Fruit fly (Drosophila melanogaster): ENCODE measurements around the gene dgt6.

Gene dgt6

dm6 chr3R:29095525-29095924 is 35.2 kb downstream of the dgt6 start:
- TF ChIP-seq EcR (GFP tag; optimal IDR thresholded peaks at IDR 0.05) (no peak), psq (optimal IDR thresholded peaks at IDR 0.05) (no peak), Dll (optimal IDR thresholded peaks at IDR 0.05) (peak; percentile 77), pan (optimal IDR thresholded peaks at IDR 0.05) (no peak), CG8478 (optimal IDR thresholded peaks at IDR 0.05) (no peak), usp (GFP tag; optimal IDR thresholded peaks at IDR 0.05) (no peak)

dm6 chr3R:29094152-29094551 is 36.6 kb downstream of the dgt6 start:
- TF ChIP-seq pan (optimal IDR thresholded peaks at IDR 0.05) (no peak), psq (optimal IDR thresholded peaks at IDR 0.05) (no peak), EcR (GFP tag; optimal IDR thresholded peaks at IDR 0.05) (no peak), usp (GFP tag; optimal IDR thresholded peaks at IDR 0.05) (no peak), CG8478 (optimal IDR thresholded peaks at IDR 0.05) (no peak), Dll (optimal IDR thresholded peaks at IDR 0.05) (no peak)

dm6 chr3R:29091609-29092008 is 39.2 kb downstream of the dgt6 start:
- TF ChIP-seq usp (GFP tag; optimal IDR thresholded peaks at IDR 0.05), result no peak
- no peak for TF ChIP-seq CG8478 (optimal IDR thresholded peaks at IDR 0.05)
- TF ChIP-seq Dll (optimal IDR thresholded peaks at IDR 0.05), result no peak
- TF ChIP-seq EcR (GFP tag; optimal IDR thresholded peaks at IDR 0.05), result no peak
- no peak for TF ChIP-seq psq (optimal IDR thresholded peaks at IDR 0.05)
- TF ChIP-seq pan (optimal IDR thresholded peaks at IDR 0.05), result no peak

dm6 chr3R:29089662-29090007 is 41.1 kb downstream of the dgt6 start:
- TF ChIP-seq psq (optimal IDR thresholded peaks at IDR 0.05) (no peak), CG8478 (optimal IDR thresholded peaks at IDR 0.05) (no peak)

dm6 chr3R:29088938-29089661 is 41.7 kb downstream of the dgt6 start:
- TF ChIP-seq CG8478 (optimal IDR thresholded peaks at IDR 0.05), result no peak
- TF ChIP-seq Dll (optimal IDR thresholded peaks at IDR 0.05), result no peak
- TF ChIP-seq usp (GFP tag; optimal IDR thresholded peaks at IDR 0.05), result no peak
- TF ChIP-seq psq (optimal IDR thresholded peaks at IDR 0.05), result no peak
- no peak for TF ChIP-seq pan (optimal IDR thresholded peaks at IDR 0.05)
- TF ChIP-seq EcR (GFP tag; optimal IDR thresholded peaks at IDR 0.05), result no peak

- TF ChIP-seq psq (optimal IDR thresholded peaks at IDR 0.05), result no peak
- no peak for TF ChIP-seq pan (optimal IDR thresholded peaks at IDR 0.05)
- peak; percentile 79 for TF ChIP-seq Dll (optimal IDR thresholded peaks at IDR 0.05)
Observed at dm6 chr3R:29087926-29088487, 42.8 kb downstream of the dgt6 start.

- TF ChIP-seq psq (optimal IDR thresholded peaks at IDR 0.05) (no peak), CG8478 (optimal IDR thresholded peaks at IDR 0.05) (no peak), usp (GFP tag; optimal IDR thresholded peaks at IDR 0.05) (no peak), Dll (optimal IDR thresholded peaks at IDR 0.05) (no peak)
Observed at dm6 chr3R:29087302-29087782, 43.4 kb downstream of the dgt6 start.

dm6 chr3R:29086896-29087295 is 43.9 kb downstream of the dgt6 start:
- no peak for TF ChIP-seq Dll (optimal IDR thresholded peaks at IDR 0.05)
- no peak for TF ChIP-seq pan (optimal IDR thresholded peaks at IDR 0.05)
- no peak for TF ChIP-seq psq (optimal IDR thresholded peaks at IDR 0.05)
- no peak for TF ChIP-seq usp (GFP tag; optimal IDR thresholded peaks at IDR 0.05)
- no peak for TF ChIP-seq EcR (GFP tag; optimal IDR thresholded peaks at IDR 0.05)
- no peak for TF ChIP-seq CG8478 (optimal IDR thresholded peaks at IDR 0.05)

dm6 chr3R:29083459-29084457 is 47.0 kb downstream of the dgt6 start:
- TF ChIP-seq psq (optimal IDR thresholded peaks at IDR 0.05) (no peak), EcR (GFP tag; optimal IDR thresholded peaks at IDR 0.05) (no peak), usp (GFP tag; optimal IDR thresholded peaks at IDR 0.05) (no peak), pan (optimal IDR thresholded peaks at IDR 0.05) (no peak), Dll (optimal IDR thresholded peaks at IDR 0.05) (no peak), CG8478 (optimal IDR thresholded peaks at IDR 0.05) (no peak)

- TF ChIP-seq CG8478 (optimal IDR thresholded peaks at IDR 0.05) (no peak), usp (GFP tag; optimal IDR thresholded peaks at IDR 0.05) (no peak), psq (optimal IDR thresholded peaks at IDR 0.05) (no peak), EcR (GFP tag; optimal IDR thresholded peaks at IDR 0.05) (no peak), Dll (optimal IDR thresholded peaks at IDR 0.05) (no peak), pan (optimal IDR thresholded peaks at IDR 0.05) (no peak)
Observed at dm6 chr3R:29082511-29083296, 48.1 kb downstream of the dgt6 start.

dm6 chr3R:29082034-29082433 is 48.7 kb downstream of the dgt6 start:
- TF ChIP-seq CG8478 (optimal IDR thresholded peaks at IDR 0.05) (no peak), psq (optimal IDR thresholded peaks at IDR 0.05) (no peak), usp (GFP tag; optimal IDR thresholded peaks at IDR 0.05) (no peak), Dll (optimal IDR thresholded peaks at IDR 0.05) (no peak), pan (optimal IDR thresholded peaks at IDR 0.05) (no peak), EcR (GFP tag; optimal IDR thresholded peaks at IDR 0.05) (no peak)

All from whole organism.